Fruit fly (Drosophila melanogaster) whole organism, embryonic: ENCODE results near the gene CG14720.

Experiments used
- Atf-2 ChIP-seq: fragments of 200-800 bp; sonication (Bioruptor generic); optimal IDR thresholded peaks from 2 replicates; lab custom pipeline; 2016; ENCODE audit warnings: missing biosample characterization, missing genetic modification characterization
- Atf3 ChIP-seq: fragments of 200-800 bp; sonication (Bioruptor generic); optimal IDR thresholded peaks from 3 replicates; lab custom pipeline; 2016; ENCODE audit warnings: missing biosample characterization, missing genetic modification characterization
- CG10147 ChIP-seq: fragments of 200-800 bp; sonication (Bioruptor generic); optimal IDR thresholded peaks from 2 replicates; lab custom pipeline; 2019; ENCODE audit warnings: missing biosample characterization, mild to moderate bottlenecking, missing genetic modification characterization, moderate library complexity
- CG10431 ChIP-seq: fragments of 200-800 bp; sonication (Bioruptor generic); optimal IDR thresholded peaks from 3 replicates; lab custom pipeline; 2018; ENCODE audit warnings: missing biosample characterization, mild to moderate bottlenecking, missing genetic modification characterization
- CG11723 ChIP-seq: fragments of 200-800 bp; sonication (Bioruptor generic); optimal IDR thresholded peaks from 2 replicates; lab custom pipeline; 2017; ENCODE audit warnings: missing biosample characterization, mild to moderate bottlenecking, missing genetic modification characterization
- CG12104 ChIP-seq: fragments of 200-800 bp; sonication (Bioruptor generic); optimal IDR thresholded peaks from 3 replicates; lab custom pipeline; 2016; ENCODE audit warnings: missing biosample characterization, missing genetic modification characterization
- CG12659 ChIP-seq: fragments of 200-800 bp; sonication (Bioruptor generic); optimal IDR thresholded peaks from 3 replicates; lab custom pipeline; 2017; ENCODE audit warnings: mild to moderate bottlenecking, missing biosample characterization, missing genetic modification reagents, missing genetic modification characterization
- CG14050 ChIP-seq: fragments of 200-800 bp; sonication (Bioruptor generic); IDR thresholded peaks from 3 replicates; pipeline ENCODE4 v1.3.6; 2022; ENCODE audit warnings: missing biosample characterization, missing genetic modification characterization
- CG15073 ChIP-seq: fragments of 200-800 bp; sonication (Bioruptor generic); optimal IDR thresholded peaks from 2 replicates; lab custom pipeline; 2016; ENCODE audit warnings: missing biosample characterization, missing genetic modification characterization
- CG15696 ChIP-seq: fragments of 200-800 bp; sonication (Bioruptor generic); optimal IDR thresholded peaks from 2 replicates; lab custom pipeline; 2019; ENCODE audit warnings: missing biosample characterization, mild to moderate bottlenecking, missing genetic modification characterization, moderate library complexity
- CG2889 ChIP-seq: fragments of 200-800 bp; sonication (Bioruptor generic); IDR thresholded peaks from 3 replicates; pipeline ENCODE4 v1.3.6; 2022; ENCODE audit warnings: missing biosample characterization, missing genetic modification characterization
- CG3407 ChIP-seq: fragments of 200-800 bp; sonication (Bioruptor generic); optimal IDR thresholded peaks from 2 replicates; lab custom pipeline; 2018; ENCODE audit warnings: missing biosample characterization, mild to moderate bottlenecking, missing genetic modification characterization
- CG3726 ChIP-seq: fragments of 200-800 bp; sonication (Bioruptor generic); IDR thresholded peaks from 3 replicates; pipeline ENCODE4, ENCODE4 v1.3.6; 2022; ENCODE audit warnings: missing biosample characterization, missing genetic modification characterization
- CG3847 ChIP-seq: fragments of 200-800 bp; sonication (Bioruptor generic); IDR thresholded peaks from 2 replicates; pipeline ENCODE4 v1.3.6; 2022; ENCODE audit warnings: missing biosample characterization, missing genetic modification characterization
- CG42726 ChIP-seq: fragments of 200-800 bp; sonication (Bioruptor generic); IDR thresholded peaks from 2 replicates; pipeline ENCODE4 v1.3.6; 2022; ENCODE audit warnings: missing biosample characterization, missing genetic modification characterization; ENCODE audit not compliant: partially characterized antibody
- CG6683 ChIP-seq: fragments of 200-800 bp; sonication (Bioruptor generic); optimal IDR thresholded peaks from 2 replicates; lab custom pipeline; 2017; ENCODE audit warnings: missing biosample characterization, mild to moderate bottlenecking, missing genetic modification characterization, missing genetic modification reagents
- CG6854 ChIP-seq: fragments of 200-800 bp; sonication (Bioruptor generic); optimal IDR thresholded peaks from 3 replicates; lab custom pipeline; 2017; ENCODE audit warnings: missing biosample characterization, mild to moderate bottlenecking, missing genetic modification characterization
- CG7556 ChIP-seq: fragments of 200-800 bp; sonication (Bioruptor generic); optimal IDR thresholded peaks from 2 replicates; lab custom pipeline; 2017; ENCODE audit warnings: missing biosample characterization, mild to moderate bottlenecking, missing genetic modification characterization
- CG7745 ChIP-seq: fragments of 200-800 bp; sonication (Bioruptor generic); optimal IDR thresholded peaks from 2 replicates; lab custom pipeline; 2018; ENCODE audit warnings: missing biosample characterization, mild to moderate bottlenecking, missing genetic modification characterization, moderate library complexity
- CG9817 ChIP-seq: fragments of 200-800 bp; sonication (Bioruptor generic); optimal IDR thresholded peaks from 2 replicates; lab custom pipeline; 2018; ENCODE audit warnings: missing biosample characterization, mild to moderate bottlenecking, missing genetic modification characterization, moderate library complexity
- CHES-1-like ChIP-seq: fragments of 200-800 bp; sonication (Bioruptor generic); optimal IDR thresholded peaks from 2 replicates; lab custom pipeline; 2016; ENCODE audit warnings: missing biosample characterization, missing genetic modification characterization
- GATAe ChIP-seq: fragments of 200-800 bp; sonication (Bioruptor generic); conservative IDR thresholded peaks from 2 replicates; pipeline ENCODE4 v1.3.6; 2022; ENCODE audit warnings: missing biosample characterization, missing genetic modification characterization
- Hr3 ChIP-seq: fragments of 200-800 bp; sonication (Bioruptor generic); optimal IDR thresholded peaks from 3 replicates; lab custom pipeline; 2016; ENCODE audit warnings: missing biosample characterization, missing genetic modification characterization
- Hr51 ChIP-seq, 2 experiments: fragments of 200-800 bp; sonication (Bioruptor generic); optimal IDR thresholded peaks; 2 replicates in 1 of 2; 3 replicates in 1 of 2; lab custom pipeline; 2016 to 2018; ENCODE audit warnings: missing biosample characterization in 2 of 2, missing genetic modification characterization in 2 of 2, mild to moderate bottlenecking in 1 of 2, moderate library complexity in 1 of 2
- Kr ChIP-seq: fragments of 200-800 bp; sonication (Bioruptor generic); optimal IDR thresholded peaks from 2 replicates; lab custom pipeline; 2017; ENCODE audit warnings: missing biosample characterization, mild to moderate bottlenecking, missing genetic modification characterization
- Lhr ChIP-seq: fragments of 200-800 bp; sonication (Bioruptor generic); optimal IDR thresholded peaks from 3 replicates; lab custom pipeline; 2017; ENCODE audit warnings: mild to moderate bottlenecking, missing biosample characterization, missing genetic modification reagents, missing genetic modification characterization
- Lpt ChIP-seq: fragments of >200 bp; optimal IDR thresholded peaks from 2 replicates; lab custom pipeline; 2018; ENCODE audit warnings: missing biosample characterization, missing genetic modification characterization
- NfI ChIP-seq: fragments of 200-800 bp; sonication (Bioruptor generic); optimal IDR thresholded peaks from 3 replicates; lab custom pipeline; 2018; ENCODE audit warnings: missing biosample characterization, mild to moderate bottlenecking, missing genetic modification characterization, moderate library complexity
- bab2 ChIP-seq: fragments of 200-800 bp; sonication (Bioruptor generic); optimal IDR thresholded peaks from 2 replicates; lab custom pipeline; 2016; ENCODE audit warnings: missing biosample characterization, missing genetic modification characterization
- cato ChIP-seq: fragments of 200-800 bp; sonication (Bioruptor generic); optimal IDR thresholded peaks from 2 replicates; lab custom pipeline; 2016; ENCODE audit warnings: missing biosample characterization, missing genetic modification characterization, borderline replicate concordance
- disco-r ChIP-seq: fragments of 200-800 bp; sonication (Bioruptor generic); optimal IDR thresholded peaks from 2 replicates; lab custom pipeline; 2016; ENCODE audit warnings: missing biosample characterization, missing genetic modification characterization
- dm ChIP-seq: fragments of 200-800 bp; sonication (Bioruptor generic); optimal IDR thresholded peaks from 3 replicates; lab custom pipeline; 2016; ENCODE audit warnings: missing biosample characterization, missing genetic modification characterization
- eyg ChIP-seq: fragments of 200-800 bp; sonication (Bioruptor generic); optimal IDR thresholded peaks from 3 replicates; lab custom pipeline; 2016; ENCODE audit warnings: missing biosample characterization, missing genetic modification characterization
- fd64A ChIP-seq: fragments of 200-800 bp; sonication (Bioruptor generic); optimal IDR thresholded peaks from 3 replicates; lab custom pipeline; 2018; ENCODE audit warnings: missing biosample characterization, mild to moderate bottlenecking, missing genetic modification characterization
- gcm2 ChIP-seq: fragments of 200-800 bp; sonication (Bioruptor generic); optimal IDR thresholded peaks from 2 replicates; lab custom pipeline; 2016; ENCODE audit warnings: missing biosample characterization, missing genetic modification characterization
- gsb-n ChIP-seq: fragments of 200-800 bp; sonication (Bioruptor generic); optimal IDR thresholded peaks from 3 replicates; lab custom pipeline; 2018; ENCODE audit warnings: missing biosample characterization, mild to moderate bottlenecking, missing genetic modification characterization
- insv ChIP-seq, 2 experiments: fragments of 200-800 bp; sonication (Bioruptor generic); optimal IDR thresholded peaks; 3 replicates each; lab custom pipeline; 2016 to 2018; ENCODE audit warnings: missing biosample characterization in 2 of 2, missing genetic modification characterization in 2 of 2
- lmd ChIP-seq: fragments of 200-800 bp; sonication (Bioruptor generic); IDR thresholded peaks from 2 replicates; pipeline ENCODE4 v1.3.6; 2022; ENCODE audit warnings: missing biosample characterization, missing genetic modification characterization
- nom ChIP-seq: fragments of 200-800 bp; sonication (Bioruptor generic); optimal IDR thresholded peaks from 2 replicates; lab custom pipeline; 2017; ENCODE audit warnings: missing biosample characterization, missing genetic modification characterization, mild to moderate bottlenecking, moderate library complexity, missing genetic modification reagents
- odd ChIP-seq: fragments of 200-800 bp; sonication (Bioruptor generic); optimal IDR thresholded peaks from 2 replicates; lab custom pipeline; 2017; ENCODE audit warnings: missing biosample characterization, mild to moderate bottlenecking, missing genetic modification characterization
- pnt ChIP-seq: fragments of 200-800 bp; sonication (Bioruptor generic); optimal IDR thresholded peaks from 3 replicates; lab custom pipeline; 2016; ENCODE audit warnings: missing biosample characterization, missing genetic modification characterization
- prd ChIP-seq, 3 experiments: fragments of >200 bp in 2 of 3; fragments of 200-800 bp in 1 of 3; sonication (Bioruptor generic) in 1 of 3; optimal IDR thresholded peaks in 2 of 3; IDR thresholded peaks in 1 of 3; 2 replicates in 2 of 3; 3 replicates in 1 of 3; pipeline versions ENCODE4 v1.3.6 to Lab custom; 2017 to 2022; ENCODE audit warnings: missing biosample characterization in 1 of 3, missing genetic modification characterization in 1 of 3
- pzg ChIP-seq: fragments of 200-800 bp; sonication (Bioruptor generic); optimal IDR thresholded peaks from 3 replicates; lab custom pipeline; 2018; ENCODE audit warnings: missing biosample characterization, mild to moderate bottlenecking, missing genetic modification characterization, moderate library complexity
- row ChIP-seq: fragments of 200-800 bp; sonication (Bioruptor generic); IDR thresholded peaks from 3 replicates; pipeline ENCODE4 v1.3.6; 2022; ENCODE audit warnings: missing biosample characterization, missing genetic modification characterization
- sens-2 ChIP-seq: fragments of 200-800 bp; sonication (Bioruptor generic); IDR thresholded peaks from 2 replicates; pipeline ENCODE4 v1.3.6; 2022; ENCODE audit warnings: missing biosample characterization, missing genetic modification characterization
- ssp ChIP-seq: fragments of 200-800 bp; sonication (Bioruptor generic); IDR thresholded peaks from 2 replicates; pipeline ENCODE4 v1.3.6; 2022; ENCODE audit warnings: missing biosample characterization, missing genetic modification characterization
- trh ChIP-seq: fragments of 200-800 bp; sonication (Bioruptor generic); optimal IDR thresholded peaks from 2 replicates; lab custom pipeline; 2016; ENCODE audit warnings: missing biosample characterization, missing genetic modification characterization
- vnd ChIP-seq: fragments of 200-800 bp; sonication (Bioruptor generic); IDR thresholded peaks from 3 replicates; pipeline ENCODE4 v1.3.6; 2022; ENCODE audit warnings: missing biosample characterization, missing genetic modification characterization; ENCODE audit not compliant: partially characterized antibody
- yki ChIP-seq: fragments of >200 bp; optimal IDR thresholded peaks from 3 replicates; lab custom pipeline; 2018

The CG14720 gene

DNA sequence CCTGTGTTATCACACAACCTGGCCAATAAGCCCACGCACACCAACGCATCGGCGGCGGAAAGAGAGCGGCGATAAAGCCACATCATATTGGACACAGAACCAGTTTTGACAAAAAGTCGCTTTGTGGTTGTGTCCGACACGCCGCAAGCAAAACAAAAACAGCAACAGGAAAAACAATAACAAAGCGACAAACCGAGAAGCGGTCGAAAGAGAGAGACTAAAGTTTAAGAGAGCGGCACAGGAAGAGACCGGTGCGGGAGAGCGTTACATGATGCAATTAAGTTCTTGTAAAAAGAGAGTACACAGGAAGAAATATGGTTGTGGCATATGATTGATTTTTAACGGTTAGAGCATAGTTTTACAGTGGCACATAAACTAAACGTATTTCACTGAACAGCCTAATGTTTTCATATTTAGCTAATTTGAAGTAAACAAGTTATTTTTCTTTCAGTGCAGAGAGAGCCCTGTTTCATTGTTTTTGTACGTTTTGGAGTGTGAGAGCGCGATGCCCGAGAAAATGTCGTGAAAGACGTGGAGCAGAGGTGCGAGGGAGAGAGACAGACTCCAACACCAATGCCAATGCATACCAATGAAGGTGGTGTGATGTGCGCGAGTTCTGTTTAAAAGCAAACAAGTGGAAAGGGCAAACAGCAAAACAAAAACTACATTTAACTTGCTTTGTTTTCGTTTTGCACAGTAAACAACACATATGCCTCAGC is 49.4 kb downstream of the CG14720 start (continued):
- peak; percentile 99 for TF ChIP-seq CG6683 (GFP tag; lab: Kevin White, UChicago)
- peak; percentile 100 for TF ChIP-seq bab2
- TF ChIP-seq dm (GFP tag; lab: Kevin White, UChicago) = peak; percentile 100
- TF ChIP-seq CG14050 (GFP tag; lab: Robert Waterston, UW) = no peak
- TF ChIP-seq pzg = peak; percentile 62
- peak; percentile 69 for TF ChIP-seq yki (lab: Kevin White, UChicago)
- TF ChIP-seq CG6854 = peak; percentile 99
- peak; percentile 100 for TF ChIP-seq CG9817
- TF ChIP-seq pnt (GFP tag; lab: Kevin White, UChicago) = peak; percentile 100
- peak; percentile 100 for TF ChIP-seq CG7556
- peak; percentile 99 for TF ChIP-seq CG3407 (GFP tag; lab: Kevin White, UChicago)
- no peak for TF ChIP-seq CG2889 (GFP tag; lab: Robert Waterston, UW)
- TF ChIP-seq eyg (GFP tag; lab: Kevin White, UChicago) = peak; percentile 100
- no peak for TF ChIP-seq prd (optimal IDR thresholded peaks at IDR 0.05; lab: Kevin White, UChicago)
- no peak for TF ChIP-seq prd (GFP tag; IDR thresholded peaks at IDR 0.05; lab: Robert Waterston, UW)
- peak; percentile 100 for TF ChIP-seq CHES-1-like (GFP tag; lab: Kevin White, UChicago)
- TF ChIP-seq Hr3 (GFP tag; lab: Kevin White, UChicago) = peak; percentile 100
- peak; percentile 100 for TF ChIP-seq Atf-2 (GFP tag; lab: Kevin White, UChicago)
- TF ChIP-seq sens-2 = no peak
- TF ChIP-seq trh (GFP tag; lab: Kevin White, UChicago) = peak; percentile 99
- peak; percentile 100 for TF ChIP-seq gcm2
- peak; percentile 99 for TF ChIP-seq fd64A (GFP tag; lab: Kevin White, UChicago)
- peak; percentile 91 for TF ChIP-seq Kr (GFP tag; lab: Kevin White, UChicago)
- TF ChIP-seq CG7745 = peak; percentile 96
- peak; percentile 100 for TF ChIP-seq NfI (GFP tag; lab: Kevin White, UChicago)
- peak; percentile 94 for TF ChIP-seq CG15073
- peak; percentile 100 for TF ChIP-seq CG10147 (GFP tag; lab: Kevin White, UChicago)
- no peak for TF ChIP-seq CG3726
- no peak for TF ChIP-seq Lpt (GFP tag; lab: Kevin White, UChicago)
- TF ChIP-seq odd (GFP tag; lab: Kevin White, UChicago) = peak; percentile 100
- TF ChIP-seq insv (GFP tag; optimal IDR thresholded peaks at IDR 0.05; lab: Kevin White, UChicago) = peak; percentile 89
- no peak for TF ChIP-seq CG42726 (GFP tag; lab: Robert Waterston, UW)
- no peak for TF ChIP-seq vnd (GFP tag; lab: Robert Waterston, UW)
- TF ChIP-seq Atf3 (GFP tag; lab: Kevin White, UChicago) = peak; percentile 100
- TF ChIP-seq CG10431 (GFP tag; lab: Kevin White, UChicago) = peak; percentile 99
- TF ChIP-seq CG15696 (tag; lab: Kevin White, UChicago) = peak; percentile 100
- peak; percentile 100 for TF ChIP-seq CG11723 (GFP tag; lab: Kevin White, UChicago)
- peak; percentile 100 for TF ChIP-seq cato (GFP tag; lab: Kevin White, UChicago)
- peak; percentile 100 for TF ChIP-seq gsb-n
- peak; percentile 99 for TF ChIP-seq nom (GFP tag; lab: Kevin White, UChicago)
- peak; percentile 99 for TF ChIP-seq Lhr (GFP tag; lab: Kevin White, UChicago)
- TF ChIP-seq lmd = no peak
- TF ChIP-seq GATAe (GFP tag; lab: Robert Waterston, UW) = no peak
- peak; percentile 100 for TF ChIP-seq Hr51 (GFP tag; optimal IDR thresholded peaks at IDR 0.05; lab: Kevin White, UChicago)
- peak; percentile 100 for TF ChIP-seq disco-r (GFP tag; lab: Kevin White, UChicago)
- TF ChIP-seq row (GFP tag; lab: Robert Waterston, UW) = no peak
- peak; percentile 100 for TF ChIP-seq CG12659 (GFP tag; lab: Kevin White, UChicago)
- TF ChIP-seq ssp (GFP tag; lab: Robert Waterston, UW) = no peak
- peak; percentile 100 for TF ChIP-seq CG12104
- no peak for TF ChIP-seq CG3847 (GFP tag; lab: Robert Waterston, UW)
